Worm (Caenorhabditis elegans) whole organism, L4 larva: ENCODE data around the gene K10D11.4.

Source experiments
- ces-1 ChIP-seq: fragments of 150-350 bp; sonication (generic microtip); optimal IDR thresholded peaks from 4 replicates; lab custom pipeline; 2014; ENCODE audit warnings: missing biosample characterization, missing genetic modification reagents, missing genetic modification characterization
- lin-13 ChIP-seq: fragments of 150-350 bp; optimal IDR thresholded peaks from 2 replicates; lab custom pipeline; 2014; ENCODE audit warnings: missing biosample characterization, missing genetic modification reagents, missing genetic modification characterization
- lin-15B ChIP-seq: fragments of 150-350 bp; sonication (generic microtip); optimal IDR thresholded peaks from 3 replicates; lab custom pipeline; 2014; ENCODE audit warnings: missing biosample characterization, missing genetic modification characterization
- lin-39 ChIP-seq: fragments of 150-350 bp; optimal IDR thresholded peaks from 2 replicates; lab custom pipeline; 2014; ENCODE audit warnings: missing biosample characterization, missing genetic modification reagents, missing genetic modification characterization
- nhr-10 ChIP-seq: fragments of 150-350 bp; optimal IDR thresholded peaks from 2 replicates; lab custom pipeline; 2014; ENCODE audit warnings: missing biosample characterization, missing genetic modification characterization
- nhr-102 ChIP-seq: sonication (generic microtip); optimal IDR thresholded peaks from 2 replicates; lab custom pipeline; 2016; ENCODE audit warnings: mild to moderate bottlenecking, missing genetic modification characterization, moderate library complexity, missing compliant biosample characterization
- nhr-11 ChIP-seq: fragments of 150-350 bp; optimal IDR thresholded peaks from 2 replicates; lab custom pipeline; 2014; ENCODE audit warnings: missing biosample characterization, missing genetic modification characterization
- pqm-1 ChIP-seq: sonication (generic microtip); optimal IDR thresholded peaks from 2 replicates; lab custom pipeline; 2017; ENCODE audit warnings: missing biosample characterization, missing genetic modification characterization
- set-16 ChIP-seq: fragments of 200-800 bp; sonication (Bioruptor generic); IDR thresholded peaks from 2 replicates; pipeline ENCODE4 v1.3.6; 2022; ENCODE audit warnings: missing genetic modification reagents, missing genetic modification characterization, missing compliant biosample characterization
- skn-1 ChIP-seq: fragments of 150-350 bp; optimal IDR thresholded peaks from 2 replicates; lab custom pipeline; 2014; ENCODE audit warnings: missing biosample characterization, missing genetic modification characterization
- vab-7 ChIP-seq: fragments of 200-800 bp; sonication (Bioruptor generic); IDR thresholded peaks from 2 replicates; pipeline ENCODE4 v1.3.6; 2022; ENCODE audit warnings: missing genetic modification reagents, missing genetic modification characterization, missing compliant biosample characterization
- ztf-11 ChIP-seq: fragments of 150-350 bp; optimal IDR thresholded peaks from 2 replicates; lab custom pipeline; 2014; ENCODE audit warnings: missing biosample characterization, missing genetic modification characterization

ce11 chrIV:12948470-12948869 lies 45.8 kb downstream of the K10D11.4 start, which contains the start of gene F55G11.10:
- TF ChIP-seq ztf-11 (tag; lab: Kevin White, UChicago), result no peak
- TF ChIP-seq lin-15B, result no peak
- TF ChIP-seq skn-1, result no peak
- no peak for TF ChIP-seq lin-13 (GFP tag; lab: Kevin White, UChicago)
- no peak for TF ChIP-seq nhr-11
- no peak for TF ChIP-seq set-16 (GFP tag; lab: Robert Waterston, UW)
- TF ChIP-seq pqm-1 (tag; lab: Kevin White, UChicago), result no peak
- no peak for TF ChIP-seq nhr-10 (tag; lab: Kevin White, UChicago)
- TF ChIP-seq nhr-102 (tag; lab: Kevin White, UChicago), result no peak
- TF ChIP-seq lin-39, result no peak
- no peak for TF ChIP-seq vab-7 (GFP tag; lab: Robert Waterston, UW)
- TF ChIP-seq ces-1, result no peak
